Fruit fly (Drosophila melanogaster) whole organism, embryonic: ENCODE results near the gene CG42781.

Source experiments
- Atf6 ChIP-seq: fragments of 200-800 bp; sonication (Bioruptor generic); IDR thresholded peaks from 2 replicates; pipeline ENCODE4 v1.3.6; 2022; ENCODE audit warnings: missing biosample characterization, missing genetic modification characterization
- Bteb2 ChIP-seq: fragments of 200-800 bp; sonication (Bioruptor generic); optimal IDR thresholded peaks from 2 replicates; lab custom pipeline; 2016; ENCODE audit warnings: missing biosample characterization, missing genetic modification characterization
- C15 ChIP-seq: fragments of 200-800 bp; sonication (Bioruptor generic); IDR thresholded peaks from 3 replicates; pipeline ENCODE4 v1.3.6; 2022; ENCODE audit warnings: missing biosample characterization, missing genetic modification characterization
- CG10147 ChIP-seq: fragments of 200-800 bp; sonication (Bioruptor generic); optimal IDR thresholded peaks from 2 replicates; lab custom pipeline; 2019; ENCODE audit warnings: missing biosample characterization, mild to moderate bottlenecking, missing genetic modification characterization, moderate library complexity
- CG10959 ChIP-seq: fragments of 200-800 bp; sonication (Bioruptor generic); IDR thresholded peaks from 2 replicates; pipeline ENCODE4 v1.3.6; 2022; ENCODE audit warnings: missing biosample characterization, missing genetic modification characterization
- CG11696 ChIP-seq: fragments of 200-800 bp; sonication (Bioruptor generic); IDR thresholded peaks from 2 replicates; pipeline ENCODE4 v1.3.6; 2022; ENCODE audit warnings: missing biosample characterization, missing genetic modification characterization
- CG11723 ChIP-seq: fragments of 200-800 bp; sonication (Bioruptor generic); optimal IDR thresholded peaks from 2 replicates; lab custom pipeline; 2017; ENCODE audit warnings: missing biosample characterization, mild to moderate bottlenecking, missing genetic modification characterization
- CG12071 ChIP-seq: fragments of 200-800 bp; sonication (Bioruptor generic); optimal IDR thresholded peaks from 3 replicates; lab custom pipeline; 2018; ENCODE audit warnings: missing biosample characterization, mild to moderate bottlenecking, missing genetic modification characterization
- CG13296 ChIP-seq: fragments of 200-800 bp; sonication (Bioruptor generic); optimal IDR thresholded peaks from 3 replicates; lab custom pipeline; 2018; ENCODE audit warnings: missing biosample characterization, mild to moderate bottlenecking, missing genetic modification characterization
- CG13424 ChIP-seq: fragments of 200-800 bp; sonication (Bioruptor generic); optimal IDR thresholded peaks from 2 replicates; lab custom pipeline; 2019; ENCODE audit warnings: missing biosample characterization, mild to moderate bottlenecking, missing genetic modification characterization, moderate library complexity
- CG14014 ChIP-seq: fragments of 200-800 bp; sonication (Bioruptor generic); IDR thresholded peaks from 2 replicates; pipeline ENCODE4 v1.3.6; 2022; ENCODE audit warnings: missing biosample characterization, missing genetic modification characterization
- CG15601 ChIP-seq: fragments of 200-800 bp; sonication (Bioruptor generic); optimal IDR thresholded peaks from 3 replicates; lab custom pipeline; 2019; ENCODE audit warnings: missing biosample characterization, mild to moderate bottlenecking, missing genetic modification characterization, moderate library complexity
- CG1832 ChIP-seq: fragments of 200-800 bp; sonication (Bioruptor generic); optimal IDR thresholded peaks from 2 replicates; lab custom pipeline; 2017; ENCODE audit warnings: missing biosample characterization, mild to moderate bottlenecking, missing genetic modification characterization, inconsistent platforms
- CG18476 ChIP-seq: fragments of 200-800 bp; sonication (Bioruptor generic); optimal IDR thresholded peaks from 2 replicates; lab custom pipeline; 2016; ENCODE audit warnings: missing biosample characterization, mild to moderate bottlenecking, missing genetic modification characterization
- CG3065 ChIP-seq: fragments of 200-800 bp; sonication (Bioruptor generic); optimal IDR thresholded peaks from 2 replicates; lab custom pipeline; 2016; ENCODE audit warnings: missing biosample characterization, missing genetic modification characterization
- CG3281 ChIP-seq: fragments of 200-800 bp; sonication (Bioruptor generic); optimal IDR thresholded peaks from 3 replicates; lab custom pipeline; 2017; ENCODE audit warnings: missing biosample characterization, mild to moderate bottlenecking, missing genetic modification characterization
- CG5245 ChIP-seq: fragments of 200-800 bp; sonication (Bioruptor generic); optimal IDR thresholded peaks from 3 replicates; lab custom pipeline; 2016; ENCODE audit warnings: missing biosample characterization, missing genetic modification characterization
- CG6254 ChIP-seq: fragments of 200-800 bp; sonication (Bioruptor generic); optimal IDR thresholded peaks from 3 replicates; lab custom pipeline; 2017; ENCODE audit warnings: mild to moderate bottlenecking, missing biosample characterization, missing genetic modification reagents, missing genetic modification characterization
- CG6791 ChIP-seq: fragments of 200-800 bp; sonication (Bioruptor generic); IDR thresholded peaks from 3 replicates; pipeline ENCODE4 v1.3.6; 2022; ENCODE audit warnings: missing biosample characterization, missing genetic modification characterization; ENCODE audit not compliant: partially characterized antibody
- CG7271 ChIP-seq: fragments of 200-800 bp; sonication (Bioruptor generic); optimal IDR thresholded peaks from 2 replicates; lab custom pipeline; 2018; ENCODE audit warnings: missing biosample characterization, mild to moderate bottlenecking, missing genetic modification characterization, moderate library complexity
- CG9876 ChIP-seq: fragments of 200-800 bp; sonication (Bioruptor generic); optimal IDR thresholded peaks from 2 replicates; lab custom pipeline; 2016; ENCODE audit warnings: missing biosample characterization, missing genetic modification characterization
- CoRest ChIP-seq: fragments of 200-800 bp; sonication (Bioruptor generic); optimal IDR thresholded peaks from 3 replicates; lab custom pipeline; 2018; ENCODE audit warnings: missing biosample characterization, mild to moderate bottlenecking, missing genetic modification characterization, moderate library complexity
- Drgx ChIP-seq: fragments of 200-800 bp; sonication (Bioruptor generic); IDR thresholded peaks from 2 replicates; pipeline ENCODE4 v1.3.6; 2022; ENCODE audit warnings: missing biosample characterization, missing genetic modification characterization
- GATAe ChIP-seq: fragments of 200-800 bp; sonication (Bioruptor generic); conservative IDR thresholded peaks from 2 replicates; pipeline ENCODE4 v1.3.6; 2022; ENCODE audit warnings: missing biosample characterization, missing genetic modification characterization
- Gsc ChIP-seq: fragments of 200-800 bp; sonication (Bioruptor generic); IDR thresholded peaks from 2 replicates; pipeline ENCODE4 v1.3.6; 2022; ENCODE audit warnings: missing biosample characterization, missing genetic modification characterization
- HHEX ChIP-seq: fragments of 200-800 bp; sonication (Bioruptor generic); optimal IDR thresholded peaks from 3 replicates; lab custom pipeline; 2017; ENCODE audit warnings: missing biosample characterization, mild to moderate bottlenecking, missing genetic modification characterization, missing genetic modification reagents
- HLH54F ChIP-seq: fragments of 200-800 bp; sonication (Bioruptor generic); optimal IDR thresholded peaks from 3 replicates; lab custom pipeline; 2016; ENCODE audit warnings: missing biosample characterization, missing genetic modification characterization
- Hey ChIP-seq: fragments of 200-800 bp; sonication (Bioruptor generic); optimal IDR thresholded peaks from 3 replicates; lab custom pipeline; 2018; ENCODE audit warnings: missing biosample characterization, mild to moderate bottlenecking, missing genetic modification characterization
- HmgD ChIP-seq: fragments of 200-800 bp; sonication (Bioruptor generic); optimal IDR thresholded peaks from 3 replicates; lab custom pipeline; 2016; ENCODE audit warnings: missing biosample characterization, missing genetic modification characterization
- Meics ChIP-seq: fragments of 200-800 bp; sonication (Bioruptor generic); optimal IDR thresholded peaks from 2 replicates; lab custom pipeline; 2017; ENCODE audit warnings: missing biosample characterization, mild to moderate bottlenecking, missing genetic modification characterization
- Mes4 ChIP-seq: fragments of 200-800 bp; sonication (Bioruptor generic); optimal IDR thresholded peaks from 2 replicates; lab custom pipeline; 2016; ENCODE audit warnings: missing biosample characterization, missing genetic modification characterization
- NC2α ChIP-seq: fragments of 200-800 bp; sonication (Bioruptor generic); optimal IDR thresholded peaks from 2 replicates; lab custom pipeline; 2016; ENCODE audit warnings: missing biosample characterization, missing genetic modification characterization
- Opbp ChIP-seq: fragments of 200-800 bp; sonication (Bioruptor generic); IDR thresholded peaks from 3 replicates; pipeline ENCODE4 v1.3.6; 2022; ENCODE audit warnings: missing biosample characterization, missing genetic modification characterization; ENCODE audit not compliant: partially characterized antibody
- PHDP ChIP-seq: fragments of 200-800 bp; sonication (Bioruptor generic); optimal IDR thresholded peaks from 3 replicates; lab custom pipeline; 2018; ENCODE audit warnings: missing biosample characterization, mild to moderate bottlenecking, missing genetic modification characterization, moderate library complexity
- Ptx1 ChIP-seq: fragments of 200-800 bp; sonication (Bioruptor generic); IDR thresholded peaks from 2 replicates; pipeline ENCODE4 v1.3.6; 2022; ENCODE audit warnings: missing biosample characterization, missing genetic modification characterization
- Xrp1 ChIP-seq: fragments of 200-800 bp; sonication (Bioruptor generic); IDR thresholded peaks from 2 replicates; pipeline ENCODE4 v1.3.6; 2022; ENCODE audit warnings: missing biosample characterization, missing genetic modification characterization
- al ChIP-seq: fragments of 200-800 bp; sonication (Bioruptor generic); IDR thresholded peaks from 2 replicates; pipeline ENCODE4 v1.3.6; 2022; ENCODE audit warnings: missing biosample characterization, missing genetic modification characterization
- ci ChIP-seq: fragments of 200-800 bp; sonication (Bioruptor generic); IDR thresholded peaks from 3 replicates; pipeline ENCODE4 v1.3.6; 2022; ENCODE audit warnings: missing biosample characterization, missing genetic modification characterization
- crc ChIP-seq: fragments of 200-800 bp; sonication (Bioruptor generic); optimal IDR thresholded peaks from 2 replicates; lab custom pipeline; 2016; ENCODE audit warnings: missing biosample characterization, missing genetic modification characterization
- crp ChIP-seq, 2 experiments: fragments of 200-800 bp; sonication (Bioruptor generic); optimal IDR thresholded peaks; 2 replicates in 1 of 2; 3 replicates in 1 of 2; lab custom pipeline; 2017; ENCODE audit warnings: missing biosample characterization in 2 of 2, missing genetic modification characterization in 2 of 2, mild to moderate bottlenecking in 1 of 2, moderate library complexity in 1 of 2
- esg ChIP-seq: fragments of 200-800 bp; sonication (Bioruptor generic); conservative IDR thresholded peaks from 2 replicates; pipeline ENCODE4 v1.3.6; 2022; ENCODE audit warnings: missing biosample characterization, missing genetic modification characterization
- eve ChIP-seq, 2 experiments: fragments of >200 bp; optimal IDR thresholded peaks; 2 replicates each; lab custom pipeline; 2017; ENCODE audit warnings: missing biosample characterization in 2 of 2, missing genetic modification characterization in 2 of 2
- ftz-f1 ChIP-seq: fragments of 200-800 bp; sonication (Bioruptor generic); optimal IDR thresholded peaks from 2 replicates; lab custom pipeline; 2016; ENCODE audit warnings: missing biosample characterization, missing genetic modification characterization
- lilli ChIP-seq: fragments of 200-800 bp; sonication (Bioruptor generic); optimal IDR thresholded peaks from 3 replicates; lab custom pipeline; 2016; ENCODE audit warnings: missing biosample characterization, missing genetic modification characterization
- lov ChIP-seq, 2 experiments: fragments of 200-800 bp in 1 of 2; fragments of >200 bp in 1 of 2; sonication (Bioruptor generic) in 1 of 2; IDR thresholded peaks in 1 of 2; optimal IDR thresholded peaks in 1 of 2; 2 replicates in 1 of 2; 3 replicates in 1 of 2; pipeline versions ENCODE4 v1.3.6 to Lab custom; 2017 to 2022; ENCODE audit warnings: missing biosample characterization in 1 of 2, missing genetic modification characterization in 1 of 2
- onecut ChIP-seq: fragments of 200-800 bp; sonication (Bioruptor generic); IDR thresholded peaks from 2 replicates; pipeline ENCODE4 v1.3.6; 2022; ENCODE audit warnings: missing biosample characterization, missing genetic modification characterization
- stc ChIP-seq: fragments of 200-800 bp; sonication (Bioruptor generic); IDR thresholded peaks from 2 replicates; pipeline ENCODE4 v1.3.6; 2022; ENCODE audit warnings: missing biosample characterization, missing genetic modification characterization
- usp ChIP-seq: fragments of >200 bp; optimal IDR thresholded peaks from 2 replicates; lab custom pipeline; 2017; ENCODE audit warnings: missing biosample characterization, missing genetic modification characterization
- z ChIP-seq: fragments of 200-800 bp; sonication (Bioruptor generic); IDR thresholded peaks from 3 replicates; pipeline ENCODE4 v1.3.6; 2022; ENCODE audit warnings: missing biosample characterization, missing genetic modification characterization
- zen2 ChIP-seq: fragments of 200-800 bp; sonication (Bioruptor generic); IDR thresholded peaks from 3 replicates; pipeline ENCODE4 v1.3.6; 2022; ENCODE audit warnings: missing biosample characterization, missing genetic modification characterization; ENCODE audit not compliant: partially characterized antibody
- zfh2 ChIP-seq: fragments of 200-800 bp; sonication (Bioruptor generic); optimal IDR thresholded peaks from 2 replicates; lab custom pipeline; 2016; ENCODE audit warnings: missing biosample characterization, missing genetic modification characterization

Gene CG42781

DNA sequence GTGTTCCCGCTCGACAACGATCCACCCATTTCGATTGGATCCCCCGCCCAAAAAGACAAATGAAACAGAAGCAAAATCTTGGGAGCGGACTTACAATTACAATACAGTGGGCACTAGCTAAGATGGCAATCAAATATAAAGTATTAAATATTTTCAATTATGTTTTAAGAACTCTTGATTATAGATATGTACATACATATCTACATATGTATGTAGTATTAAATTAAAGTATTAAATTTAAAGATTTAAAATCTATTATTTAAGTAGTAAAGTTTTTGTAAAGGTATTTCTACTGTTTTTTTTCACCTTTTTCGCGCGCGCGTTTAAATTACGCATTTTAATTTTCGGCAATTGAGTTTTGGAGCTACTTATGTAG is 48.0 kb downstream of the CG42781 start (continued):
- no peak for TF ChIP-seq CG1832 (GFP tag; lab: Kevin White, UChicago)
- no peak for TF ChIP-seq CG9876
- TF ChIP-seq Atf6 (GFP tag; lab: Robert Waterston, UW), result peak; percentile 84
- no peak for TF ChIP-seq zen2 (GFP tag; lab: Robert Waterston, UW)
- TF ChIP-seq Ptx1 (GFP tag; lab: Robert Waterston, UW), result peak; percentile 86
- TF ChIP-seq lov (optimal IDR thresholded peaks at IDR 0.05; lab: Kevin White, UChicago), result no peak
- TF ChIP-seq lov (GFP tag; IDR thresholded peaks at IDR 0.05; lab: Robert Waterston, UW), result no peak
- 0 out of 2 replicates have a peak, but pooled peaks have one; percentile 14 for TF ChIP-seq CG10959 (GFP tag; lab: Robert Waterston, UW)
- TF ChIP-seq crc, result no peak
- TF ChIP-seq CG14014 (GFP tag; lab: Robert Waterston, UW), result peak; percentile 68
- peak; percentile 83 for TF ChIP-seq Meics (GFP tag; lab: Kevin White, UChicago)
- TF ChIP-seq CG3065 (GFP tag; lab: Kevin White, UChicago), result peak; percentile 5
- peak; percentile 87 for TF ChIP-seq CG13424
- TF ChIP-seq usp (GFP tag; lab: Kevin White, UChicago), result no peak
- no peak for TF ChIP-seq crp (GFP tag; optimal IDR thresholded peaks at IDR 0.05; lab: Kevin White, UChicago)
- no peak for TF ChIP-seq Mes4 (GFP tag; lab: Kevin White, UChicago)
- TF ChIP-seq zfh2 (GFP tag; lab: Kevin White, UChicago), result no peak
- TF ChIP-seq al (GFP tag; lab: Robert Waterston, UW), result peak; percentile 59
- peak; percentile 42 for TF ChIP-seq CG7271
- TF ChIP-seq CG18476 (GFP tag; lab: Kevin White, UChicago), result no peak
- TF ChIP-seq CG3281, result peak; percentile 77
- TF ChIP-seq CG6791 (GFP tag; lab: Robert Waterston, UW), result no peak
- TF ChIP-seq HHEX (GFP tag; lab: Kevin White, UChicago), result peak; percentile 80
- TF ChIP-seq C15 (GFP tag; lab: Robert Waterston, UW), result no peak
- peak; percentile 84 for TF ChIP-seq CG15601
- TF ChIP-seq CG12071 (GFP tag; lab: Kevin White, UChicago), result no peak
- TF ChIP-seq Xrp1 (GFP tag; lab: Robert Waterston, UW), result peak; percentile 80
- no peak for TF ChIP-seq z (GFP tag; lab: Robert Waterston, UW)
- TF ChIP-seq Bteb2 (GFP tag; lab: Kevin White, UChicago), result no peak
- TF ChIP-seq HLH54F (GFP tag; lab: Kevin White, UChicago), result no peak
- TF ChIP-seq eve (GFP tag; optimal IDR thresholded peaks at IDR 0.05; lab: Kevin White, UChicago), result peak in 1 of 2 experiments; percentile 21
- TF ChIP-seq Opbp (GFP tag; lab: Robert Waterston, UW), result no peak
- TF ChIP-seq esg (GFP tag; lab: Robert Waterston, UW), result peak; percentile 74
- TF ChIP-seq ci, result no peak
- no peak; the same call in 1 of the 2 replicates for TF ChIP-seq GATAe
- TF ChIP-seq Hey, result no peak
- TF ChIP-seq lilli (GFP tag; lab: Kevin White, UChicago), result no peak
- TF ChIP-seq CG13296 (GFP tag; lab: Kevin White, UChicago), result peak; percentile 73
- TF ChIP-seq Drgx, result peak; percentile 62
- TF ChIP-seq CG11723, result peak; percentile 51
- TF ChIP-seq Gsc (GFP tag; lab: Robert Waterston, UW), result no peak
- no peak for TF ChIP-seq ftz-f1 (GFP tag; lab: Kevin White, UChicago)
- TF ChIP-seq HmgD (GFP tag; lab: Kevin White, UChicago), result no peak
- TF ChIP-seq CG6254 (GFP tag; lab: Kevin White, UChicago), result peak; percentile 60
- TF ChIP-seq CG10147 (GFP tag; lab: Kevin White, UChicago), result peak; percentile 76
- peak; percentile 9 for TF ChIP-seq onecut (GFP tag; lab: Robert Waterston, UW)
- TF ChIP-seq stc (GFP tag; lab: Robert Waterston, UW), result peak; percentile 62
- TF ChIP-seq CoRest (tag; lab: Kevin White, UChicago), result peak; percentile 89
- no peak for TF ChIP-seq NC2α (GFP tag; lab: Kevin White, UChicago)
- peak; percentile 90 for TF ChIP-seq PHDP (tag; lab: Kevin White, UChicago)
- TF ChIP-seq CG11696 (GFP tag; lab: Robert Waterston, UW), result peak; percentile 45; the same call in 1 of the 2 replicates
- TF ChIP-seq CG5245 (GFP tag; lab: Kevin White, UChicago), result no peak
